Worm (Caenorhabditis elegans) whole organism, L4 larva: Measurements from ENCODE around the gene R05F9.7.
"Not testable (repeated sequence)": the region's sequence is repeated elsewhere in the genome, so short reads cannot be mapped to it uniquely, and the experiment has no call there.

Experiments
- D1046.2 ChIP-seq: fragments of 200-800 bp; sonication (Bioruptor generic); IDR thresholded peaks from 2 replicates; pipeline ENCODE4 v1.3.6; 2022; ENCODE audit warnings: missing genetic modification characterization, missing compliant biosample characterization
- F26F4.8 ChIP-seq: fragments of 200-800 bp; sonication (Bioruptor generic); conservative IDR thresholded peaks from 2 replicates; pipeline ENCODE4 v1.3.6; 2022; ENCODE audit warnings: missing genetic modification characterization, missing compliant biosample characterization
- F44E2.7 ChIP-seq: fragments of 200-800 bp; sonication (Bioruptor generic); IDR thresholded peaks from 2 replicates; pipeline ENCODE4 v2.1.2; 2022; ENCODE audit warnings: missing genetic modification characterization, missing compliant biosample characterization
- T26A8.4 ChIP-seq: fragments of 200-800 bp; sonication (Bioruptor generic); IDR thresholded peaks from 2 replicates; pipeline ENCODE4 v1.3.6; 2022; ENCODE audit warnings: missing genetic modification characterization, missing compliant biosample characterization
- Y105C5A.15 ChIP-seq: fragments of 200-800 bp; sonication (Bioruptor generic); IDR thresholded peaks from 2 replicates; pipeline ENCODE4 v1.3.6; 2022; ENCODE audit warnings: missing genetic modification characterization, missing compliant biosample characterization
- Y48G9A.11 ChIP-seq: fragments of 200-800 bp; sonication (Bioruptor generic); IDR thresholded peaks from 2 replicates; pipeline ENCODE4 v1.3.6; 2022; ENCODE audit warnings: missing genetic modification reagents, missing genetic modification characterization, missing compliant biosample characterization
- Y75B8A.6 ChIP-seq: fragments of 200-800 bp; sonication (Bioruptor generic); IDR thresholded peaks from 2 replicates; pipeline ENCODE4 v1.3.6; 2022; ENCODE audit warnings: missing genetic modification reagents, missing genetic modification characterization, missing compliant biosample characterization
- ZK337.2 ChIP-seq: fragments of 200-800 bp; sonication (Bioruptor generic); IDR thresholded peaks from 2 replicates; pipeline ENCODE4 v1.3.6; 2022; ENCODE audit warnings: missing genetic modification reagents, missing genetic modification characterization, missing compliant biosample characterization
- arid-1 ChIP-seq: fragments of 200-800 bp; sonication (Bioruptor generic); conservative IDR thresholded peaks from 2 replicates; pipeline ENCODE4 v1.3.6; 2022; ENCODE audit warnings: missing genetic modification reagents, missing genetic modification characterization, missing compliant biosample characterization
- ceh-44 ChIP-seq: fragments of 200-800 bp; sonication (Bioruptor generic); IDR thresholded peaks from 2 replicates; pipeline ENCODE4 v1.3.6; 2022; ENCODE audit warnings: missing genetic modification reagents, missing genetic modification characterization, missing compliant biosample characterization
- ces-1 ChIP-seq: fragments of 150-350 bp; sonication (generic microtip); optimal IDR thresholded peaks from 4 replicates; lab custom pipeline; 2014; ENCODE audit warnings: missing biosample characterization, missing genetic modification reagents, missing genetic modification characterization
- ctbp-1 ChIP-seq: fragments of 200-800 bp; sonication (Bioruptor generic); IDR thresholded peaks from 2 replicates; pipeline ENCODE4 v1.3.6; 2022; ENCODE audit warnings: missing genetic modification reagents, missing genetic modification characterization, missing compliant biosample characterization
- daf-19 ChIP-seq: fragments of 200-800 bp; sonication (Bioruptor generic); conservative IDR thresholded peaks from 2 replicates; pipeline ENCODE4 v1.3.6; 2022; ENCODE audit warnings: missing genetic modification characterization, missing compliant biosample characterization
- dmd-6 ChIP-seq: fragments of 200-800 bp; sonication (Bioruptor generic); IDR thresholded peaks from 2 replicates; pipeline ENCODE4 v1.3.6; 2022; ENCODE audit warnings: missing genetic modification reagents, missing genetic modification characterization, missing compliant biosample characterization
- dmd-8 ChIP-seq: fragments of 200-800 bp; sonication (Bioruptor generic); IDR thresholded peaks from 2 replicates; pipeline ENCODE4 v1.3.6; 2022; ENCODE audit warnings: missing genetic modification characterization, missing compliant biosample characterization
- dmd-9 ChIP-seq: fragments of 200-800 bp; sonication (Bioruptor generic); IDR thresholded peaks from 2 replicates; pipeline ENCODE4 v1.3.6; 2022; ENCODE audit warnings: missing genetic modification reagents, missing genetic modification characterization, missing compliant biosample characterization
- egl-43 ChIP-seq: fragments of 200-800 bp; sonication (Bioruptor generic); IDR thresholded peaks from 2 replicates; pipeline ENCODE4 v1.3.6; 2022; ENCODE audit warnings: missing genetic modification reagents, missing genetic modification characterization, missing compliant biosample characterization
- fos-1 ChIP-seq: fragments of 150-350 bp; optimal IDR thresholded peaks from 2 replicates; lab custom pipeline; 2014; ENCODE audit warnings: missing biosample characterization, missing genetic modification characterization
- hmg-1.1 ChIP-seq: fragments of 200-800 bp; sonication (Bioruptor generic); IDR thresholded peaks from 2 replicates; pipeline ENCODE4 v1.3.6; 2022; ENCODE audit warnings: missing genetic modification reagents, missing genetic modification characterization, missing compliant biosample characterization
- lim-7 ChIP-seq: fragments of 200-800 bp; sonication (Bioruptor generic); IDR thresholded peaks from 2 replicates; pipeline ENCODE4 v1.3.6; 2022; ENCODE audit warnings: missing genetic modification characterization, missing compliant biosample characterization
- lin-1 ChIP-seq: fragments of 200-800 bp; sonication (Bioruptor generic); IDR thresholded peaks from 2 replicates; pipeline ENCODE4 v1.3.6; 2022; ENCODE audit warnings: missing genetic modification reagents, missing genetic modification characterization, missing compliant biosample characterization
- lin-29 ChIP-seq: fragments of 200-800 bp; sonication (Bioruptor generic); IDR thresholded peaks from 2 replicates; pipeline ENCODE4 v1.3.6; 2022; ENCODE audit warnings: missing genetic modification reagents, missing genetic modification characterization, missing compliant biosample characterization
- lin-38 ChIP-seq: fragments of 200-800 bp; sonication (Bioruptor generic); IDR thresholded peaks from 2 replicates; pipeline ENCODE4 v1.3.6; 2022; ENCODE audit warnings: missing genetic modification reagents, missing genetic modification characterization, missing compliant biosample characterization
- madf-5 ChIP-seq, 2 experiments: fragments of 200-800 bp; sonication (Bioruptor generic); IDR thresholded peaks; 2 replicates each; pipeline ENCODE4 v1.3.6; 2022; ENCODE audit warnings: missing compliant biosample characterization in 2 of 2, missing genetic modification characterization in 2 of 2
- madf-9 ChIP-seq: fragments of 200-800 bp; sonication (Bioruptor generic); conservative IDR thresholded peaks from 2 replicates; pipeline ENCODE4 v1.3.6; 2022; ENCODE audit warnings: missing genetic modification reagents, missing genetic modification characterization, missing compliant biosample characterization
- mdt-29 ChIP-seq: fragments of 200-800 bp; sonication (Bioruptor generic); IDR thresholded peaks from 2 replicates; pipeline ENCODE4 v1.3.6; 2022; ENCODE audit warnings: missing genetic modification reagents, missing genetic modification characterization, missing compliant biosample characterization
- mxl-2 ChIP-seq: fragments of 200-800 bp; sonication (Bioruptor generic); conservative IDR thresholded peaks from 2 replicates; pipeline ENCODE4 v1.3.6; 2022; ENCODE audit warnings: missing genetic modification reagents, missing genetic modification characterization, missing compliant biosample characterization
- nhr-25 ChIP-seq: sonication (generic microtip); optimal IDR thresholded peaks from 2 replicates; lab custom pipeline; 2017; ENCODE audit warnings: missing genetic modification characterization, mild to moderate bottlenecking, missing compliant biosample characterization, antibody characterized with exemption, moderate library complexity, borderline replicate concordance; ENCODE audit not compliant: insufficient read depth
- nhr-41 ChIP-seq: fragments of 200-800 bp; sonication (Bioruptor generic); IDR thresholded peaks from 2 replicates; pipeline ENCODE4 v1.3.6; 2022; ENCODE audit warnings: missing genetic modification reagents, missing genetic modification characterization, missing compliant biosample characterization
- nhr-42 ChIP-seq: fragments of 200-800 bp; sonication (Bioruptor generic); IDR thresholded peaks from 2 replicates; pipeline ENCODE4 v1.3.6; 2022; ENCODE audit warnings: missing genetic modification characterization, missing compliant biosample characterization
- pha-4 ChIP-seq, 2 experiments: fragments of 150-350 bp in 1 of 2; fragments of 200-800 bp in 1 of 2; sonication (Bioruptor generic) in 1 of 2; IDR thresholded peaks in 1 of 2; optimal IDR thresholded peaks in 1 of 2; 2 replicates each; pipeline versions ENCODE4 v1.3.6 to Lab custom; 2014 to 2022; ENCODE audit warnings: missing genetic modification characterization in 2 of 2, missing genetic modification reagents in 2 of 2, missing biosample characterization in 1 of 2, missing compliant biosample characterization in 1 of 2
- php-3 ChIP-seq: fragments of 200-800 bp; sonication (Bioruptor generic); IDR thresholded peaks from 2 replicates; pipeline ENCODE4 v1.3.6; 2022; ENCODE audit warnings: missing genetic modification reagents, missing genetic modification characterization, missing compliant biosample characterization
- snpc-1.2 ChIP-seq: fragments of 200-800 bp; sonication (Bioruptor generic); IDR thresholded peaks from 2 replicates; pipeline ENCODE4 v1.3.6; 2022; ENCODE audit warnings: missing genetic modification reagents, missing genetic modification characterization, missing compliant biosample characterization
- snpc-4 ChIP-seq: fragments of 150-350 bp; optimal IDR thresholded peaks from 2 replicates; lab custom pipeline; 2014; ENCODE audit warnings: missing biosample characterization, missing genetic modification characterization
- tra-1 ChIP-seq: fragments of 200-800 bp; sonication (Bioruptor generic); IDR thresholded peaks from 2 replicates; pipeline ENCODE4 v1.3.6; 2022; ENCODE audit warnings: missing genetic modification reagents, missing genetic modification characterization, missing compliant biosample characterization
- vab-7 ChIP-seq: fragments of 200-800 bp; sonication (Bioruptor generic); IDR thresholded peaks from 2 replicates; pipeline ENCODE4 v1.3.6; 2022; ENCODE audit warnings: missing genetic modification reagents, missing genetic modification characterization, missing compliant biosample characterization
- zfp-3 ChIP-seq: fragments of 200-800 bp; sonication (Bioruptor generic); conservative IDR thresholded peaks from 2 replicates; pipeline ENCODE4 v1.3.6; 2022; ENCODE audit warnings: missing genetic modification reagents, missing genetic modification characterization, missing compliant biosample characterization
- zip-11 ChIP-seq: fragments of 200-800 bp; sonication (Bioruptor generic); IDR thresholded peaks from 2 replicates; pipeline ENCODE4 v1.3.6; 2022; ENCODE audit warnings: missing genetic modification characterization, missing compliant biosample characterization
- zip-2 ChIP-seq: fragments of 150-350 bp; optimal IDR thresholded peaks from 2 replicates; lab custom pipeline; 2014; ENCODE audit warnings: missing biosample characterization, missing genetic modification characterization
- ztf-11 ChIP-seq: fragments of 150-350 bp; optimal IDR thresholded peaks from 2 replicates; lab custom pipeline; 2014; ENCODE audit warnings: missing biosample characterization, missing genetic modification characterization

The R05F9.7 gene

ce11 chrII:4925198-4925764 lies 39.2 kb downstream of the R05F9.7 start, which contains the start of gene aagr-2 (continued):
- TF ChIP-seq dmd-6 (GFP tag; lab: Robert Waterston, UW) (peak; percentile 99), ces-1 (GFP tag; lab: Kevin White, UChicago) (no peak), ceh-44 (GFP tag; lab: Robert Waterston, UW) (no peak), fos-1 (tag; lab: Kevin White, UChicago) (no peak), Y75B8A.6 (GFP tag; lab: Robert Waterston, UW) (no peak), ztf-11 (tag; lab: Kevin White, UChicago) (no peak), php-3 (GFP tag; lab: Robert Waterston, UW) (peak; percentile 60), zip-2 (tag; lab: Kevin White, UChicago) (no peak), snpc-4 (no peak), daf-19 (GFP tag; lab: Robert Waterston, UW) (no peak), nhr-25 (no peak), F26F4.8 (GFP tag; lab: Robert Waterston, UW) (no peak), nhr-41 (GFP tag; lab: Robert Waterston, UW) (peak; percentile 77; the same call in 1 of the 2 replicates)

ce11 chrII:4928367-4928766 lies 42.3 kb downstream of the R05F9.7 start:
- peak; percentile 82 for TF ChIP-seq dmd-8 (GFP tag; lab: Robert Waterston, UW)
- TF ChIP-seq Y48G9A.11 (GFP tag; lab: Robert Waterston, UW) = peak; percentile 38; the same call in 1 of the 2 replicates
- TF ChIP-seq lim-7 = peak; percentile 93
- peak; percentile 70; the same call in 1 of the 2 replicates for TF ChIP-seq zfp-3 (GFP tag; lab: Robert Waterston, UW)
- 0 out of 2 replicates have a peak, but pooled peaks have one; percentile 60 for TF ChIP-seq dmd-9 (GFP tag; lab: Robert Waterston, UW)
- peak; percentile 50; the same call in 1 of the 2 replicates for TF ChIP-seq mdt-29 (GFP tag; lab: Robert Waterston, UW)
- peak; percentile 73 for TF ChIP-seq T26A8.4 (GFP tag; lab: Robert Waterston, UW)
- TF ChIP-seq D1046.2 (GFP tag; lab: Robert Waterston, UW) = peak; percentile 86
- peak; percentile 75; a peak in 2 of 4 replicates for TF ChIP-seq madf-5 (GFP tag; IDR thresholded peaks at IDR 0.05; lab: Robert Waterston, UW)
- TF ChIP-seq arid-1 (GFP tag; lab: Robert Waterston, UW) = peak; percentile 92
- peak; percentile 82 for TF ChIP-seq vab-7
- TF ChIP-seq ceh-44 (GFP tag; lab: Robert Waterston, UW) = peak; percentile 76
- peak; percentile 76; the same call in 1 of the 2 replicates for TF ChIP-seq ZK337.2 (GFP tag; lab: Robert Waterston, UW)
- TF ChIP-seq tra-1 (GFP tag; lab: Robert Waterston, UW) = peak; percentile 88
- TF ChIP-seq zip-11 (GFP tag; lab: Robert Waterston, UW) = 0 out of 2 replicates have a peak, but pooled peaks have one; percentile 18
- peak; percentile 90 for TF ChIP-seq egl-43 (GFP tag; lab: Robert Waterston, UW)
- TF ChIP-seq F26F4.8 (GFP tag; lab: Robert Waterston, UW) = peak; percentile 87
- peak; percentile 12; the same call in 1 of the 2 replicates for TF ChIP-seq dmd-6 (GFP tag; lab: Robert Waterston, UW)
- TF ChIP-seq pha-4 (GFP tag; IDR thresholded peaks at IDR 0.05; lab: Robert Waterston, UW) = peak; percentile 79; the same call in 1 of the 2 replicates
- TF ChIP-seq pha-4 (tag; optimal IDR thresholded peaks at IDR 0.05; lab: Kevin White, UChicago) = not testable (repeated sequence)
- 0 out of 2 replicates have a peak, but pooled peaks have one; percentile 15 for TF ChIP-seq lin-29 (GFP tag; lab: Robert Waterston, UW)
- TF ChIP-seq hmg-1.1 (GFP tag; lab: Robert Waterston, UW) = peak; percentile 59; the same call in 1 of the 2 replicates
- peak; percentile 51; the same call in 1 of the 2 replicates for TF ChIP-seq nhr-42 (GFP tag; lab: Robert Waterston, UW)
- peak; percentile 70 for TF ChIP-seq lin-1 (GFP tag; lab: Robert Waterston, UW)
- TF ChIP-seq lin-38 = peak; percentile 81
- peak; percentile 70 for TF ChIP-seq mxl-2 (GFP tag; lab: Robert Waterston, UW)
- TF ChIP-seq Y105C5A.15 (GFP tag; lab: Robert Waterston, UW) = peak; percentile 87; the same call in 1 of the 2 replicates
- peak; percentile 79 for TF ChIP-seq snpc-1.2 (GFP tag; lab: Robert Waterston, UW)
- peak; percentile 50; the same call in 1 of the 2 replicates for TF ChIP-seq F44E2.7 (GFP tag; lab: Robert Waterston, UW)
- 0 out of 2 replicates have a peak, but pooled peaks have one; percentile 55 for TF ChIP-seq ctbp-1 (GFP tag; lab: Robert Waterston, UW)
- TF ChIP-seq madf-9 (GFP tag; lab: Robert Waterston, UW) = peak; percentile 58; the same call in 1 of the 2 replicates
- TF ChIP-seq php-3 (GFP tag; lab: Robert Waterston, UW) = 0 out of 2 replicates have a peak, but pooled peaks have one; percentile 39
